Worm (Caenorhabditis elegans): ENCODE results near the gene pals-40.

The pals-40 gene

DNA sequence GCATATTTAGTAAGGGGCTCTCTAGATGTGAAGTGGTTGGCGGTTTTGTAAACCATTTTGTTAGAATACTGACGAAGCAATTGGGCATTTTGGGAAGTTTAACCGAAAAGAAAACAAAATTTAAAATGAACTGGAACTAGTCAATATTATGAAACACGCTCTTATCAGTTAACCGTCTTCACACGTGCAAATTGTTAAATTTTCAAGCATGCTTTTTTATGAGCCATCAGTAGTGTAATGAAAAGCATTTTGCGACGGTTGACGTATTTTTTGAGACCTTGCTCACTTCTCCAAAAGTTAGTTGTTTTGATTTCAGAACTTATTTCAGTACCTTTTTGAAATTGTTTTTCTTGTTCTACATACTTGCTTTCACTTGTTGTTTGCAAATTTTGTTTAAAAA lies 28.5 kb downstream of the pals-40 start, which contains the start of gene fbxa-25:
TSS of gene fbxa-25 (minus strand) at position 138 of the 400 bp plus-strand sequence.
- TF ChIP-seq nhr-129 (tag; optimal IDR thresholded peaks at IDR 0.05): no peak
- no peak for TF ChIP-seq elt-1 (tag; optimal IDR thresholded peaks at IDR 0.05)
- no peak for TF ChIP-seq mab-5 (tag; optimal IDR thresholded peaks at IDR 0.05)
- TF ChIP-seq lsy-2 (tag; optimal IDR thresholded peaks at IDR 0.05): no peak
- peak; percentile 52 for TF ChIP-seq fos-1 (tag; optimal IDR thresholded peaks at IDR 0.05)
- no peak for TF ChIP-seq lin-39 (tag; optimal IDR thresholded peaks at IDR 0.05)

DNA sequence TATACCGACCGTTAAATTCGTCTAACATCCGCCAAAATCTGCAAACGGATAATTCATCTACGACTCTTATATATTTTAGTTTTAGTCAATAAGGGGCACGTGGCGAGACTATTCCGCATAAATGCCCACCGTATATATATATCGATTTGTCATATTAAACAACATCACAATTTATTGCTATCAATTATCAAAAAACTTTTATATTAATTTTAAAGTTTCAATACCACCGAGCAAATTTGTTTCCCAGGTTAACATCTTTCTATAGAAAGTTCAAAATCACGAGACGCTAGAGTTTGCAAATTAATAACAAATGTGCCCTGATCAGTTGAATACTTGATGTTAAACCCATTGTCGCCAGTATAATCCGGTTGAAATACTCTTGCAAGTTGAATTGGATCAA lies 30.3 kb downstream of the pals-40 start, which contains the start of gene Y82E9BL.5:
TSS of gene Y82E9BL.5 (minus strand) at position 101 of the 400 bp plus-strand sequence.
- no peak for TF ChIP-seq sem-4 (tag; optimal IDR thresholded peaks at IDR 0.05)
- no peak for TF ChIP-seq elt-3 (tag; optimal IDR thresholded peaks at IDR 0.05)
- no peak for TF ChIP-seq nhr-11 (tag; optimal IDR thresholded peaks at IDR 0.05)
- TF ChIP-seq mbf-1 (tag; optimal IDR thresholded peaks at IDR 0.05): no peak
- no peak for TF ChIP-seq lin-13 (GFP tag; optimal IDR thresholded peaks at IDR 0.05)
- no peak for TF ChIP-seq egl-27 (tag; optimal IDR thresholded peaks at IDR 0.05)
- no peak for TF ChIP-seq unc-39 (tag; optimal IDR thresholded peaks at IDR 0.05)
- TF ChIP-seq lsy-2 (tag; optimal IDR thresholded peaks at IDR 0.05): no peak
- TF ChIP-seq ama-1 (optimal IDR thresholded peaks at IDR 0.05): no peak
- TF ChIP-seq zag-1 (tag; optimal IDR thresholded peaks at IDR 0.05): no peak
- no peak for TF ChIP-seq sma-9 (GFP tag; optimal IDR thresholded peaks at IDR 0.05)
- TF ChIP-seq sma-9 (tag; optimal IDR thresholded peaks at IDR 0.05): no peak

DNA sequence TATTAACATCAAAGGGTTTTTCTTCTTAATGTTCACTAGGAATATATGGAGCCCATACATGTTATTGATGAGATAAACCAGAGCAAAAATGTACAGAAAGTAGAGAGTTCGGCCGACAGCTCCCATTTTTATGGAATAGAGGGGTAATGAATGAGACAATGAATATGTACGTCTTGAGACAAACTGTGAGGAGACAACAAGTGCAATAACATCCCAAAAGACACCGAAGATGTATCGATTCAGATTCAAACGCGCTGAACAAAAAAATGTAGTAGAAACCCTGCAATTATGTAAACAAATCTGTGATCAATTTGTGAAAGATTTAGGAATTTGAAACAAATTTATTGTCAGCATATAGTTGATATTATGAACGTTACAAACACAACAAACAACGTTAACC lies 30.8 kb downstream of the pals-40 start:
- TF ChIP-seq nhr-6 (tag; optimal IDR thresholded peaks at IDR 0.05) (no peak), sma-3 (GFP tag; optimal IDR thresholded peaks at IDR 0.05) (no peak), nhr-77 (tag; optimal IDR thresholded peaks at IDR 0.05) (no peak), lin-13 (GFP tag; optimal IDR thresholded peaks at IDR 0.05) (no peak), elt-3 (tag; optimal IDR thresholded peaks at IDR 0.05) (no peak), mab-5 (tag; optimal IDR thresholded peaks at IDR 0.05) (no peak), mdl-1 (tag; optimal IDR thresholded peaks at IDR 0.05) (no peak), lsy-2 (tag; optimal IDR thresholded peaks at IDR 0.05) (no peak), crh-2 (tag; optimal IDR thresholded peaks at IDR 0.05) (no peak), F13H6.1 (tag; optimal IDR thresholded peaks at IDR 0.05) (no peak), nhr-237 (tag; optimal IDR thresholded peaks at IDR 0.05) (no peak), lin-11 (tag; optimal IDR thresholded peaks at IDR 0.05) (no peak), mbf-1 (tag; optimal IDR thresholded peaks at IDR 0.05) (no peak), nhr-25 (tag; optimal IDR thresholded peaks at IDR 0.05) (no peak), nhr-11 (tag; optimal IDR thresholded peaks at IDR 0.05) (no peak)

ce11 chrIII:1345694-1346093 lies 32.1 kb downstream of the pals-40 start, which contains the start of gene Y82E9BL.6:
Gene Y82E9BL.6, minus strand, starts transcription at chrIII:1345794.
- TF ChIP-seq fos-1 (tag; optimal IDR thresholded peaks at IDR 0.05): no peak

- TF ChIP-seq blmp-1 (tag; optimal IDR thresholded peaks at IDR 0.05; ENCODE audit: insufficient read depth): no peak
- no peak for TF ChIP-seq nhr-21 (tag; optimal IDR thresholded peaks at IDR 0.05)
- no peak for TF ChIP-seq Y55F3AM.14 (GFP tag; optimal IDR thresholded peaks at IDR 0.05)
- no peak for TF ChIP-seq unc-55 (GFP tag; optimal IDR thresholded peaks at IDR 0.05)
- TF ChIP-seq lin-13 (GFP tag; optimal IDR thresholded peaks at IDR 0.05): no peak
- TF ChIP-seq crh-2 (tag; optimal IDR thresholded peaks at IDR 0.05): no peak
- TF ChIP-seq elt-1 (tag; optimal IDR thresholded peaks at IDR 0.05): no peak
- TF ChIP-seq sma-3 (GFP tag; optimal IDR thresholded peaks at IDR 0.05): no peak
- TF ChIP-seq nhr-77 (tag; optimal IDR thresholded peaks at IDR 0.05): no peak
- TF ChIP-seq lin-39 (tag; optimal IDR thresholded peaks at IDR 0.05): no peak
- no peak for TF ChIP-seq nhr-23 (tag; optimal IDR thresholded peaks at IDR 0.05)
- no peak for TF ChIP-seq skn-1 (tag; optimal IDR thresholded peaks at IDR 0.05)
- TF ChIP-seq ZK546.5 (tag; optimal IDR thresholded peaks at IDR 0.05): no peak
- TF ChIP-seq ztf-1 (GFP tag; conservative IDR thresholded peaks at IDR 0.05): no peak
- TF ChIP-seq lsy-2 (tag; optimal IDR thresholded peaks at IDR 0.05): no peak
- TF ChIP-seq sma-9 (GFP tag; optimal IDR thresholded peaks at IDR 0.05): no peak
- no peak for TF ChIP-seq sma-9 (tag; optimal IDR thresholded peaks at IDR 0.05)
- no peak for TF ChIP-seq peb-1 (tag; optimal IDR thresholded peaks at IDR 0.05)
- TF ChIP-seq mab-5 (tag; optimal IDR thresholded peaks at IDR 0.05): no peak
- TF ChIP-seq aly-2 (tag; optimal IDR thresholded peaks at IDR 0.05): no peak
- no peak for TF ChIP-seq dmd-4 (tag; optimal IDR thresholded peaks at IDR 0.05)
These were observed 34.8 kb downstream of the pals-40 start, which contains the start of gene fbxa-27 for ce11 chrIII:1342919-1343419. Gene fbxa-27, plus strand, starts transcription at chrIII:1342969.

Data from whole organism, L2 larva.